Worm (Caenorhabditis elegans) whole organism, young adult: Measurements from ENCODE around the gene F36H5.17.

Experiments used
- B0035.1 ChIP-seq: sonication (generic microtip); optimal IDR thresholded peaks from 2 replicates; lab custom pipeline; 2016; ENCODE audit warnings: missing genetic modification characterization, mild to moderate bottlenecking, missing compliant biosample characterization, missing genotype, missing genetic modification reagents
- F22D6.2 ChIP-seq: sonication (generic microtip); optimal IDR thresholded peaks from 2 replicates; lab custom pipeline; 2016; ENCODE audit warnings: mild to moderate bottlenecking, missing genetic modification characterization, missing compliant biosample characterization
- K11D2.4 ChIP-seq: fragments of 200-800 bp; sonication (Bioruptor generic); IDR thresholded peaks from 2 replicates; pipeline ENCODE4 v1.3.6; 2022; ENCODE audit warnings: missing genetic modification reagents, missing genetic modification characterization, missing compliant biosample characterization
- attf-6 ChIP-seq: fragments of 200-800 bp; sonication (Bioruptor generic); IDR thresholded peaks from 2 replicates; pipeline ENCODE4 v1.3.6; 2022; ENCODE audit warnings: missing genetic modification reagents, missing genetic modification characterization, missing compliant biosample characterization
- ceh-79 ChIP-seq: sonication (generic microtip); optimal IDR thresholded peaks from 2 replicates; lab custom pipeline; 2017; ENCODE audit warnings: mild to moderate bottlenecking, missing genetic modification characterization, missing compliant biosample characterization
- egl-44 ChIP-seq: fragments of 200-800 bp; sonication (Bioruptor generic); IDR thresholded peaks from 2 replicates; pipeline ENCODE4 v1.3.6; 2022; ENCODE audit warnings: missing genetic modification reagents, missing genetic modification characterization, missing compliant biosample characterization
- lag-1 ChIP-seq: fragments of 200-800 bp; sonication (Bioruptor generic); IDR thresholded peaks from 2 replicates; pipeline ENCODE4 v1.3.6; 2022; ENCODE audit warnings: missing genetic modification reagents, missing genetic modification characterization, missing compliant biosample characterization
- ztf-18 ChIP-seq: sonication (generic microtip); optimal IDR thresholded peaks from 2 replicates; lab custom pipeline; 2016; ENCODE audit warnings: missing genotype, mild to moderate bottlenecking, missing genetic modification characterization, missing compliant biosample characterization

DNA sequence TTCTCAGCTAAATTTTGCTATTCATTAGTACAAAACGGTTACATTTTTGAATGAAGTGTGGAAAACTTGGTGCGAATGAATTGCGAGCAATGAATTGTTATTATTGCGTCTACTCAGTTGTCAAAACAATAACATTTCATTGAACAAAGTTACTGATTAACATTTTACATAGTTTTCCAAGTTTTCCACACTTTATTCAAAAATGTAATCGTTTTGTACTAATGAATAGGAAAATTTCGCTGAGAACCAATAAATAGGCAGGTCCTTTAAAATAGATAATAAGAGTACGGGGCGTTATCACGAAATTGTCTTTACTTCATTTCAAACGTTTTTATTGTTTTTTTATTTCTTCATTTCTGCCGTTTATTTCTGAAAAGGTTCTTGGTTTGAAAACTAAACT, 26.5 kb upstream of the F36H5.17 start, which contains the start of gene math-4:
- TF ChIP-seq ztf-18 (tag; lab: Kevin White, UChicago) (no peak), K11D2.4 (GFP tag; lab: Robert Waterston, UW) (no peak), attf-6 (no peak), lag-1 (no peak), F22D6.2 (tag; lab: Kevin White, UChicago) (no peak), B0035.1 (tag; lab: Kevin White, UChicago) (no peak), egl-44 (GFP tag; lab: Robert Waterston, UW) (no peak), ceh-79 (tag; lab: Kevin White, UChicago) (no peak)
